Worm (Caenorhabditis elegans) whole organism, early embryonic: Measurements from ENCODE around the gene M01B2.10.
"Not testable (repeated sequence)": the region's sequence is repeated elsewhere in the genome, so short reads cannot be mapped to it uniquely, and the experiment has no call there.

ENCODE experiments used
- F13C5.2 ChIP-seq: sonication (generic microtip); optimal IDR thresholded peaks from 2 replicates; lab custom pipeline; 2017; ENCODE audit warnings: mild to moderate bottlenecking, missing genetic modification characterization, inconsistent platforms, missing compliant biosample characterization
- aly-1 ChIP-seq: sonication (generic microtip); optimal IDR thresholded peaks from 2 replicates; lab custom pipeline; 2016; ENCODE audit warnings: missing genetic modification characterization, missing compliant biosample characterization
- ama-1 ChIP-seq: fragments of 150-350 bp; optimal IDR thresholded peaks from 2 replicates; lab custom pipeline; 2014
- ceh-13 ChIP-seq: fragments of 200-800 bp; sonication (Bioruptor generic); optimal IDR thresholded peaks from 2 replicates; lab custom pipeline; 2018; ENCODE audit warnings: mild to moderate bottlenecking, missing genetic modification characterization, missing compliant biosample characterization
- ceh-36 ChIP-seq: sonication (generic microtip); optimal IDR thresholded peaks from 2 replicates; lab custom pipeline; 2016; ENCODE audit warnings: missing genetic modification characterization, inconsistent platforms, missing compliant biosample characterization
- flt-1 ChIP-seq: fragments of 200-800 bp; sonication (Bioruptor generic); IDR thresholded peaks from 2 replicates; pipeline ENCODE4 v1.3.6; 2022; ENCODE audit warnings: missing genetic modification characterization, missing compliant biosample characterization
- hmbx-1 ChIP-seq: sonication (generic microtip); optimal IDR thresholded peaks from 2 replicates; lab custom pipeline; 2016; ENCODE audit warnings: mild to moderate bottlenecking, missing genetic modification characterization, missing compliant biosample characterization
- hmg-4 ChIP-seq: fragments of 200-800 bp; sonication (Bioruptor generic); optimal IDR thresholded peaks from 2 replicates; lab custom pipeline; 2018; ENCODE audit warnings: mild to moderate bottlenecking, missing genetic modification characterization, missing compliant biosample characterization
- hnd-1 ChIP-seq: sonication (generic microtip); optimal IDR thresholded peaks from 2 replicates; lab custom pipeline; 2016; ENCODE audit warnings: missing genetic modification characterization, missing compliant biosample characterization
- pes-1 ChIP-seq: fragments of 200-800 bp; sonication (Bioruptor generic); IDR thresholded peaks from 2 replicates; pipeline ENCODE4 v1.3.6; 2022; ENCODE audit warnings: missing genetic modification reagents, missing genetic modification characterization, missing compliant biosample characterization
- tbx-37 ChIP-seq: fragments of 200-800 bp; sonication (Bioruptor generic); conservative IDR thresholded peaks from 2 replicates; pipeline ENCODE4 v1.3.6; 2022; ENCODE audit warnings: missing genetic modification reagents, missing genetic modification characterization, missing compliant biosample characterization
- tra-4 ChIP-seq: sonication (generic microtip); optimal IDR thresholded peaks from 2 replicates; lab custom pipeline; 2017; ENCODE audit warnings: missing genetic modification characterization, missing compliant biosample characterization

ce11 chrV:15256669-15257068, 5.6 kb downstream of the M01B2.10 start, which contains the start of gene srsx-39:
- TF ChIP-seq flt-1 (GFP tag; lab: Robert Waterston, UW); ama-1 (lab: Kevin White, UChicago); hmg-4 (GFP tag; lab: Kevin White, UChicago); hmbx-1 (tag; lab: Kevin White, UChicago); ceh-36; tra-4 (tag; lab: Kevin White, UChicago); hnd-1 (tag; lab: Kevin White, UChicago); pes-1 (GFP tag; lab: Robert Waterston, UW); F13C5.2 (tag; lab: Kevin White, UChicago); tbx-37 (GFP tag; lab: Robert Waterston, UW); aly-1 (tag; lab: Kevin White, UChicago); ceh-13 (GFP tag; lab: Kevin White, UChicago): not testable (repeated sequence)
